Worm (Caenorhabditis elegans) whole organism, mixed stage, embryonic: Measurements from ENCODE around the gene lgc-56.

Source experiments
- M03D4.4 ChIP-seq: sonication (generic microtip); optimal IDR thresholded peaks from 2 replicates; lab custom pipeline; 2017; ENCODE audit warnings: mild to moderate bottlenecking, missing genetic modification characterization, missing compliant biosample characterization
- bed-3 ChIP-seq: fragments of 200-800 bp; sonication (Bioruptor generic); optimal IDR thresholded peaks from 3 replicates; lab custom pipeline; 2018; ENCODE audit warnings: mild to moderate bottlenecking, missing genetic modification characterization, moderate library complexity, missing compliant biosample characterization
- blmp-1 ChIP-seq: fragments of 150-350 bp; optimal IDR thresholded peaks from 2 replicates; lab custom pipeline; 2014; ENCODE audit warnings: missing biosample characterization, missing genetic modification characterization
- ceh-39 ChIP-seq: fragments of 150-350 bp; optimal IDR thresholded peaks from 2 replicates; lab custom pipeline; 2014; ENCODE audit warnings: missing biosample characterization, missing genetic modification characterization
- ceh-43 ChIP-seq: fragments of 200-800 bp; sonication (Bioruptor generic); optimal IDR thresholded peaks from 2 replicates; lab custom pipeline; 2018; ENCODE audit warnings: mild to moderate bottlenecking, missing genetic modification characterization, moderate library complexity, missing compliant biosample characterization
- ceh-83 ChIP-seq: fragments of 200-800 bp; sonication (Bioruptor generic); optimal IDR thresholded peaks from 2 replicates; lab custom pipeline; 2018; ENCODE audit warnings: mild to moderate bottlenecking, missing genetic modification characterization, missing compliant biosample characterization
- ces-1 ChIP-seq: fragments of 150-350 bp; optimal IDR thresholded peaks from 2 replicates; lab custom pipeline; 2014; ENCODE audit warnings: missing biosample characterization, missing genetic modification reagents, missing genetic modification characterization
- cnd-1 ChIP-seq: fragments of 200-800 bp; sonication (Bioruptor generic); optimal IDR thresholded peaks from 2 replicates; lab custom pipeline; 2018; ENCODE audit warnings: mild to moderate bottlenecking, missing genetic modification characterization, missing compliant biosample characterization
- drap-1 ChIP-seq: fragments of 200-800 bp; sonication (Bioruptor generic); optimal IDR thresholded peaks from 3 replicates; lab custom pipeline; 2018; ENCODE audit warnings: mild to moderate bottlenecking, missing genetic modification characterization, missing compliant biosample characterization
- elt-1 ChIP-seq: sonication (generic microtip); optimal IDR thresholded peaks from 2 replicates; lab custom pipeline; 2017; ENCODE audit warnings: missing genetic modification characterization, mild to moderate bottlenecking, missing compliant biosample characterization, antibody characterized with exemption, moderate library complexity, borderline replicate concordance; ENCODE audit not compliant: insufficient read depth
- elt-3 ChIP-seq: fragments of 150-350 bp; optimal IDR thresholded peaks from 2 replicates; lab custom pipeline; 2014; ENCODE audit warnings: missing biosample characterization, missing genetic modification characterization
- flh-1 ChIP-seq: fragments of 200-800 bp; sonication (Bioruptor generic); optimal IDR thresholded peaks from 2 replicates; lab custom pipeline; 2018; ENCODE audit warnings: mild to moderate bottlenecking, missing genetic modification characterization, moderate library complexity, missing compliant biosample characterization
- ham-2 ChIP-seq: fragments of 200-800 bp; sonication (Bioruptor generic); optimal IDR thresholded peaks from 2 replicates; lab custom pipeline; 2018; ENCODE audit warnings: mild to moderate bottlenecking, missing genetic modification characterization, missing compliant biosample characterization
- hlh-1 ChIP-seq: fragments of 150-350 bp; optimal IDR thresholded peaks from 2 replicates; lab custom pipeline; 2014; ENCODE audit warnings: missing biosample characterization, missing genetic modification reagents, missing genetic modification characterization
- lin-13 ChIP-seq: fragments of 150-350 bp; optimal IDR thresholded peaks from 2 replicates; lab custom pipeline; 2014; ENCODE audit warnings: missing biosample characterization, missing genetic modification characterization
- lsy-2 ChIP-seq: fragments of 150-350 bp; optimal IDR thresholded peaks from 2 replicates; lab custom pipeline; 2014; ENCODE audit warnings: missing biosample characterization, missing genetic modification characterization
- mab-5 ChIP-seq: fragments of 150-350 bp; optimal IDR thresholded peaks from 2 replicates; lab custom pipeline; 2014; ENCODE audit warnings: missing biosample characterization, missing genetic modification characterization
- mep-1 ChIP-seq: fragments of 150-350 bp; optimal IDR thresholded peaks from 2 replicates; lab custom pipeline; 2017; ENCODE audit warnings: missing biosample characterization, missing genetic modification reagents, missing genetic modification characterization, inconsistent platforms
- mls-2 ChIP-seq: sonication (generic microtip); optimal IDR thresholded peaks from 2 replicates; lab custom pipeline; 2016; ENCODE audit warnings: mild to moderate bottlenecking, missing genetic modification characterization, moderate library complexity, missing compliant biosample characterization
- nhr-12 ChIP-seq: fragments of 150-350 bp; optimal IDR thresholded peaks from 2 replicates; lab custom pipeline; 2014; ENCODE audit warnings: missing biosample characterization, missing genetic modification characterization
- nhr-2 ChIP-seq: fragments of 150-350 bp; optimal IDR thresholded peaks from 2 replicates; lab custom pipeline; 2014; ENCODE audit warnings: missing biosample characterization, missing genetic modification characterization
- nhr-28 ChIP-seq: fragments of 150-350 bp; optimal IDR thresholded peaks from 2 replicates; lab custom pipeline; 2014; ENCODE audit warnings: missing biosample characterization, missing genetic modification characterization
- nhr-76 ChIP-seq: sonication (generic microtip); optimal IDR thresholded peaks from 2 replicates; lab custom pipeline; 2017; ENCODE audit warnings: missing biosample characterization, missing genetic modification characterization
- pha-4 ChIP-seq: fragments of 150-350 bp; optimal IDR thresholded peaks from 2 replicates; lab custom pipeline; 2018; ENCODE audit warnings: missing biosample characterization, missing genetic modification reagents, missing genetic modification characterization
- sem-2 ChIP-seq: fragments of 200-800 bp; sonication (Bioruptor generic); optimal IDR thresholded peaks from 2 replicates; lab custom pipeline; 2018; ENCODE audit warnings: mild to moderate bottlenecking, missing genetic modification characterization, missing compliant biosample characterization
- snpc-4 ChIP-seq: fragments of 150-350 bp; optimal IDR thresholded peaks from 2 replicates; lab custom pipeline; 2014; ENCODE audit warnings: missing biosample characterization, missing genetic modification characterization
- sptf-1 ChIP-seq: sonication (generic microtip); optimal IDR thresholded peaks from 2 replicates; lab custom pipeline; 2017; ENCODE audit warnings: mild to moderate bottlenecking, missing genetic modification characterization, moderate library complexity, missing compliant biosample characterization
- tbx-8 ChIP-seq: fragments of 200-800 bp; sonication (Bioruptor generic); optimal IDR thresholded peaks from 2 replicates; lab custom pipeline; 2018; ENCODE audit warnings: mild to moderate bottlenecking, missing genetic modification characterization, moderate library complexity, missing compliant biosample characterization
- unc-120 ChIP-seq: sonication (generic microtip); optimal IDR thresholded peaks from 2 replicates; lab custom pipeline; 2017; ENCODE audit warnings: missing genetic modification characterization, missing compliant biosample characterization; ENCODE audit not compliant: poor library complexity, severe bottlenecking
- unc-39 ChIP-seq: fragments of 150-350 bp; optimal IDR thresholded peaks from 2 replicates; lab custom pipeline; 2014; ENCODE audit warnings: missing biosample characterization, missing genetic modification characterization
- zip-8 ChIP-seq: fragments of 150-350 bp; optimal IDR thresholded peaks from 2 replicates; lab custom pipeline; 2014; ENCODE audit warnings: missing biosample characterization, missing genetic modification characterization
- ztf-11 ChIP-seq: fragments of 150-350 bp; optimal IDR thresholded peaks from 2 replicates; lab custom pipeline; 2014; ENCODE audit warnings: missing biosample characterization, missing genetic modification characterization

Gene lgc-56

ce11 chrII:5176934-5177333 is 46.8 kb downstream of the lgc-56 start:
- TF ChIP-seq unc-120 (tag; lab: Kevin White, UChicago): no peak
- TF ChIP-seq ceh-83 (GFP tag; lab: Kevin White, UChicago): no peak
- no peak for TF ChIP-seq lin-13 (tag; lab: Kevin White, UChicago)
- no peak for TF ChIP-seq cnd-1 (tag; lab: Kevin White, UChicago)
- no peak for TF ChIP-seq elt-3 (tag; lab: Kevin White, UChicago)
- TF ChIP-seq elt-1: no peak
- TF ChIP-seq M03D4.4 (tag; lab: Kevin White, UChicago): no peak
- TF ChIP-seq ztf-11 (tag; lab: Kevin White, UChicago): no peak
- TF ChIP-seq snpc-4 (tag; lab: Kevin White, UChicago): no peak
- TF ChIP-seq unc-39: no peak
- no peak for TF ChIP-seq mab-5
- TF ChIP-seq mls-2: no peak
- TF ChIP-seq ham-2 (GFP tag; lab: Kevin White, UChicago): no peak
- TF ChIP-seq blmp-1 (tag; lab: Kevin White, UChicago): no peak
- no peak for TF ChIP-seq nhr-12 (tag; lab: Kevin White, UChicago)

ce11 chrII:5177902-5178301 is 47.7 kb downstream of the lgc-56 start, which contains the start of gene C27D6.12:
Gene C27D6.12, minus strand, starts transcription at chrII:5178002.
- TF ChIP-seq elt-3 (tag; lab: Kevin White, UChicago) (no peak), blmp-1 (tag; lab: Kevin White, UChicago) (no peak), ceh-83 (GFP tag; lab: Kevin White, UChicago) (no peak), ceh-43 (GFP tag; lab: Kevin White, UChicago) (no peak), bed-3 (GFP tag; lab: Kevin White, UChicago) (no peak), elt-1 (no peak), mls-2 (no peak), nhr-12 (tag; lab: Kevin White, UChicago) (no peak), sptf-1 (tag; lab: Kevin White, UChicago) (no peak), sem-2 (GFP tag; lab: Kevin White, UChicago) (no peak), unc-39 (no peak), hlh-1 (no peak), flh-1 (GFP tag; lab: Kevin White, UChicago) (no peak), snpc-4 (tag; lab: Kevin White, UChicago) (no peak), drap-1 (no peak), ceh-39 (tag; lab: Kevin White, UChicago) (no peak), M03D4.4 (tag; lab: Kevin White, UChicago) (no peak), unc-120 (tag; lab: Kevin White, UChicago) (no peak), nhr-2 (tag; lab: Kevin White, UChicago) (no peak), cnd-1 (tag; lab: Kevin White, UChicago) (no peak)

- TF ChIP-seq unc-39 (no peak), lsy-2 (no peak), pha-4 (tag; lab: Kevin White, UChicago) (no peak), drap-1 (no peak), flh-1 (GFP tag; lab: Kevin White, UChicago) (no peak), elt-3 (tag; lab: Kevin White, UChicago) (no peak), blmp-1 (tag; lab: Kevin White, UChicago) (no peak), mep-1 (tag; lab: Kevin White, UChicago) (no peak), sem-2 (GFP tag; lab: Kevin White, UChicago) (no peak), elt-1 (no peak), tbx-8 (no peak), nhr-28 (tag; lab: Kevin White, UChicago) (no peak), ham-2 (GFP tag; lab: Kevin White, UChicago) (no peak), snpc-4 (tag; lab: Kevin White, UChicago) (no peak), bed-3 (GFP tag; lab: Kevin White, UChicago) (no peak), M03D4.4 (tag; lab: Kevin White, UChicago) (no peak), ces-1 (GFP tag; lab: Kevin White, UChicago) (no peak), nhr-12 (tag; lab: Kevin White, UChicago) (no peak)
Observed at ce11 chrII:5178609-5179008, 48.4 kb downstream of the lgc-56 start.

- TF ChIP-seq nhr-2 (tag; lab: Kevin White, UChicago): no peak
- TF ChIP-seq lsy-2: no peak
- TF ChIP-seq zip-8 (tag; lab: Kevin White, UChicago): no peak
- no peak for TF ChIP-seq mep-1 (tag; lab: Kevin White, UChicago)
- no peak for TF ChIP-seq lin-13 (tag; lab: Kevin White, UChicago)
- no peak for TF ChIP-seq mab-5
- TF ChIP-seq nhr-76 (tag; lab: Kevin White, UChicago): no peak
- no peak for TF ChIP-seq mls-2
- no peak for TF ChIP-seq bed-3 (GFP tag; lab: Kevin White, UChicago)
Observed at ce11 chrII:5180272-5180671, 50.1 kb downstream of the lgc-56 start.
